Fruit fly (Drosophila melanogaster): Measurements from ENCODE around the gene Ada2b.

Ada2b gene

DNA sequence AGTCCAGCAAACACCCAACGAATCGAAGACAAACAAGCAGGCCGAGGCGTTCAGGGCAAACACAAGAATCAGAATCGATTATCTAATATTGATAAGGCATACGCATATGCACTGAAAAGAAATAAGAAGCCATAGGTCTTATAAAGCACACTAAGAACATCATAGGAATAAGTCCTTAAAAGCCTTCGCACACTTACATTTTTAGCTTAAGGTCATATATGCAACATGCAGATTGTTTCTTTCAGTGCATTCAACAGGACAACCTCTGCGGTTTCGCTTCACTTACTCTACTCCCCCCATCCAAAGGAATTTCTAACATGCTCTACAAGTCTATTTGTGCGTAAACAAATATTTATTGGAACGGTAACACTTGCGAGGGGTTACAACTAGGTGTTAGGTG, 27.7 kb downstream of the Ada2b start (continued):
- TF ChIP-seq Camta (GFP tag; optimal IDR thresholded peaks at IDR 0.05) (peak; percentile 48), CG7271 (tag; optimal IDR thresholded peaks at IDR 0.05) (no peak), Atf-2 (GFP tag; optimal IDR thresholded peaks at IDR 0.05) (peak; percentile 60), Gsc (GFP tag; IDR thresholded peaks at IDR 0.05) (peak; percentile 38; the same call in 1 of the 2 replicates), CG2678 (tag; optimal IDR thresholded peaks at IDR 0.05) (peak; percentile 69), shn (GFP tag; optimal IDR thresholded peaks at IDR 0.05) (peak; percentile 52), Xrp1 (GFP tag; IDR thresholded peaks at IDR 0.05) (peak; percentile 80), crc (GFP tag; optimal IDR thresholded peaks at IDR 0.05) (no peak), Fer3 (tag; optimal IDR thresholded peaks at IDR 0.05) (peak; percentile 0), ken (GFP tag; IDR thresholded peaks at IDR 0.05) (0 out of 3 replicates have a peak, but pooled peaks have one; percentile 57), HLH3B (GFP tag; IDR thresholded peaks at IDR 0.05) (peak; percentile 50; the same call in 1 of the 2 replicates), GATAe (GFP tag; conservative IDR thresholded peaks at IDR 0.05) (no peak; the same call in 1 of the 2 replicates), lab (GFP tag; optimal IDR thresholded peaks at IDR 0.05) (peak; percentile 52), TFAM (GFP tag; optimal IDR thresholded peaks at IDR 0.05) (peak; percentile 54), CG10462 (GFP tag; optimal IDR thresholded peaks at IDR 0.05) (peak; percentile 39), jumu (GFP tag; optimal IDR thresholded peaks at IDR 0.05) (peak; percentile 49), eve (GFP tag; optimal IDR thresholded peaks at IDR 0.05) (no peak), CG17359 (tag; optimal IDR thresholded peaks at IDR 0.05) (peak; percentile 71), chn (GFP tag; optimal IDR thresholded peaks at IDR 0.05) (peak; percentile 61), onecut (GFP tag; IDR thresholded peaks at IDR 0.05) (peak; percentile 45), zfh1 (GFP tag; IDR thresholded peaks at IDR 0.05) (peak; percentile 87), CG9215 (GFP tag; IDR thresholded peaks at IDR 0.05) (0 out of 2 replicates have a peak, but pooled peaks have one; percentile 5), gt (GFP tag; IDR thresholded peaks at IDR 0.05) (no peak), CG4820 (GFP tag; optimal IDR thresholded peaks at IDR 0.05) (peak; percentile 71), CG18764 (GFP tag; optimal IDR thresholded peaks at IDR 0.05) (peak; percentile 28), D (optimal IDR thresholded peaks at IDR 0.05) (no peak), D (GFP tag; optimal IDR thresholded peaks at IDR 0.05) (peak; percentile 58), Gug (GFP tag; IDR thresholded peaks at IDR 0.05) (peak; percentile 28; the same call in 2 of the 4 replicates), Hmr (GFP tag; optimal IDR thresholded peaks at IDR 0.05) (peak; percentile 4), knrl (GFP tag; IDR thresholded peaks at IDR 0.05; ENCODE audit: partially characterized antibody) (no peak), Dad (GFP tag; optimal IDR thresholded peaks at IDR 0.05) (no peak), H2.0 (GFP tag; IDR thresholded peaks at IDR 0.05) (peak; percentile 32; the same call in 1 of the 2 replicates), Deaf1 (tag; optimal IDR thresholded peaks at IDR 0.05) (peak; percentile 26), CG7963 (GFP tag; IDR thresholded peaks at IDR 0.05; ENCODE audit: partially characterized antibody) (no peak), CG12155 (GFP tag; optimal IDR thresholded peaks at IDR 0.05) (no peak), CG11695 (GFP tag; IDR thresholded peaks at IDR 0.05) (peak; percentile 38; the same call in 1 of the 3 replicates), tx (GFP tag; optimal IDR thresholded peaks at IDR 0.05) (peak; percentile 14), Hr78 (GFP tag; optimal IDR thresholded peaks at IDR 0.05) (peak in 1 of 2 experiments; percentile 26), esg (GFP tag; conservative IDR thresholded peaks at IDR 0.05) (0 out of 2 replicates have a peak, but pooled peaks have one; percentile 16), CG4404 (GFP tag; IDR thresholded peaks at IDR 0.05) (peak; percentile 64), pan (optimal IDR thresholded peaks at IDR 0.05) (no peak), pan (GFP tag; optimal IDR thresholded peaks at IDR 0.05 in 1 of 2, IDR thresholded peaks at IDR 0.05 in 1 of 2) (peak in 1 of 2 experiments; percentile 67), tll (GFP tag; optimal IDR thresholded peaks at IDR 0.05) (peak in 1 of 2 experiments; percentile 66), Rfx (GFP tag; IDR thresholded peaks at IDR 0.05) (peak; percentile 30; the same call in 1 of the 2 replicates), btn (GFP tag; optimal IDR thresholded peaks at IDR 0.05) (peak; percentile 57), CHES-1-like (GFP tag; optimal IDR thresholded peaks at IDR 0.05) (peak; percentile 34), CG1603 (tag; optimal IDR thresholded peaks at IDR 0.05) (peak; percentile 75), Hand (GFP tag; optimal IDR thresholded peaks at IDR 0.05) (no peak), ac (GFP tag; optimal IDR thresholded peaks at IDR 0.05) (peak; percentile 30), CG12391 (tag; optimal IDR thresholded peaks at IDR 0.05) (peak; percentile 68), CG12769 (tag; optimal IDR thresholded peaks at IDR 0.05) (peak; percentile 26)

Measured in whole organism, embryonic.